Fruit fly (Drosophila melanogaster): Measurements from ENCODE around the gene CG33267.

- peak; percentile 87 for TF ChIP-seq CG17806 (tag; optimal IDR thresholded peaks at IDR 0.05)
- TF ChIP-seq CG14655 (GFP tag; optimal IDR thresholded peaks at IDR 0.05) = peak; percentile 84
- TF ChIP-seq CG32121 (GFP tag; IDR thresholded peaks at IDR 0.05) = peak; percentile 86; the same call in 1 of the 2 replicates
- peak; percentile 85 for TF ChIP-seq D1 (tag; optimal IDR thresholded peaks at IDR 0.05)
- peak; percentile 13 for TF ChIP-seq gl (tag; optimal IDR thresholded peaks at IDR 0.05)
- peak; percentile 87 for TF ChIP-seq Ets98B (GFP tag; IDR thresholded peaks at IDR 0.05)
Measured at dm6 chr3L:11561946-11562760, 2.1 kb upstream of the CG33267 start, which contains the start of the genes CG7394 and Mob2.
